Worm (Caenorhabditis elegans) whole organism, young adult: Measurements from ENCODE around the gene C46F2.1.

Source experiments
- B0261.1 ChIP-seq: sonication (generic microtip); optimal IDR thresholded peaks from 2 replicates; lab custom pipeline; 2016; ENCODE audit warnings: mild to moderate bottlenecking, missing genetic modification characterization, moderate library complexity, missing compliant biosample characterization
- B0336.3 ChIP-seq: fragments of 200-800 bp; sonication (Bioruptor generic); IDR thresholded peaks from 2 replicates; pipeline ENCODE4 v1.3.6; 2022; ENCODE audit warnings: missing genetic modification characterization, missing compliant biosample characterization
- D2030.7 ChIP-seq: fragments of 200-800 bp; sonication (Bioruptor generic); IDR thresholded peaks from 2 replicates; pipeline ENCODE4 v1.3.6; 2022; ENCODE audit warnings: missing genetic modification reagents, missing genetic modification characterization, missing compliant biosample characterization
- F22D6.2 ChIP-seq: sonication (generic microtip); optimal IDR thresholded peaks from 2 replicates; lab custom pipeline; 2016; ENCODE audit warnings: mild to moderate bottlenecking, missing genetic modification characterization, missing compliant biosample characterization
- F23B12.7 ChIP-seq: sonication (generic microtip); optimal IDR thresholded peaks from 2 replicates; lab custom pipeline; 2017; ENCODE audit warnings: missing genetic modification characterization, mild to moderate bottlenecking, missing compliant biosample characterization, antibody characterized with exemption, moderate library complexity; ENCODE audit not compliant: insufficient read depth
- F37B4.10 ChIP-seq: fragments of 200-800 bp; sonication (Bioruptor generic); IDR thresholded peaks from 2 replicates; pipeline ENCODE4 v1.3.6; 2022; ENCODE audit warnings: missing genetic modification characterization, missing compliant biosample characterization
- F39B2.1 ChIP-seq: fragments of 200-800 bp; sonication (Bioruptor generic); IDR thresholded peaks from 2 replicates; pipeline ENCODE4 v1.3.6; 2022; ENCODE audit warnings: missing genetic modification reagents, missing genetic modification characterization, missing compliant biosample characterization
- F57C9.4 ChIP-seq: sonication (generic microtip); optimal IDR thresholded peaks from 2 replicates; lab custom pipeline; 2017; ENCODE audit warnings: mild to moderate bottlenecking, missing genetic modification characterization, missing compliant biosample characterization
- T07F8.4 ChIP-seq: sonication (generic microtip); optimal IDR thresholded peaks from 2 replicates; lab custom pipeline; 2016; ENCODE audit warnings: mild to moderate bottlenecking, missing genetic modification characterization, moderate library complexity, missing compliant biosample characterization
- ZK185.1 ChIP-seq: sonication (generic microtip); optimal IDR thresholded peaks from 2 replicates; lab custom pipeline; 2016; ENCODE audit warnings: mild to moderate bottlenecking, missing genetic modification characterization, missing compliant biosample characterization; ENCODE audit not compliant: poor library complexity, severe bottlenecking
- ama-1 ChIP-seq, 3 experiments: fragments of 150-350 bp in 1 of 3; sonication (generic microtip) in 2 of 3; optimal IDR thresholded peaks; 2 replicates each; lab custom pipeline; 2014 to 2018; ENCODE audit warnings: missing biosample characterization in 2 of 3, missing genetic modification characterization in 2 of 3, missing genetic modification reagents in 2 of 3
- athp-1 ChIP-seq: sonication (generic microtip); optimal IDR thresholded peaks from 2 replicates; lab custom pipeline; 2017; ENCODE audit warnings: mild to moderate bottlenecking, missing genetic modification characterization, missing compliant biosample characterization
- attf-6 ChIP-seq: fragments of 200-800 bp; sonication (Bioruptor generic); IDR thresholded peaks from 2 replicates; pipeline ENCODE4 v1.3.6; 2022; ENCODE audit warnings: missing genetic modification reagents, missing genetic modification characterization, missing compliant biosample characterization
- bed-1 ChIP-seq: fragments of 200-800 bp; sonication (Bioruptor generic); IDR thresholded peaks from 2 replicates; pipeline ENCODE4 v1.3.6; 2022; ENCODE audit warnings: missing genetic modification reagents, missing genetic modification characterization, missing compliant biosample characterization
- ceh-91 ChIP-seq: fragments of 200-800 bp; sonication (Bioruptor generic); IDR thresholded peaks from 2 replicates; pipeline ENCODE4 v1.3.6; 2022; ENCODE audit warnings: missing genetic modification reagents, missing genetic modification characterization, missing compliant biosample characterization
- dpl-1 ChIP-seq: fragments of 150-350 bp; optimal IDR thresholded peaks from 2 replicates; lab custom pipeline; 2014; ENCODE audit warnings: missing biosample characterization, missing genetic modification reagents, missing genetic modification characterization
- egrh-3 ChIP-seq: fragments of 200-800 bp; sonication (Bioruptor generic); IDR thresholded peaks from 2 replicates; pipeline ENCODE4 v1.3.6; 2022; ENCODE audit warnings: missing genetic modification reagents, missing genetic modification characterization, missing compliant biosample characterization
- ekl-4 ChIP-seq: fragments of 200-800 bp; sonication (Bioruptor generic); IDR thresholded peaks from 2 replicates; pipeline ENCODE4 v1.3.6; 2022; ENCODE audit warnings: missing genetic modification reagents, missing genetic modification characterization, missing compliant biosample characterization
- fkh-3 ChIP-seq: sonication (generic microtip); optimal IDR thresholded peaks from 2 replicates; lab custom pipeline; 2016; ENCODE audit warnings: mild to moderate bottlenecking, missing genetic modification characterization, missing compliant biosample characterization
- lin-26 ChIP-seq: fragments of 200-800 bp; sonication (Bioruptor generic); IDR thresholded peaks from 2 replicates; pipeline ENCODE4 v1.3.6; 2022; ENCODE audit warnings: missing genetic modification reagents, missing genetic modification characterization, missing compliant biosample characterization
- lsl-1 ChIP-seq: fragments of 200-800 bp; sonication (Bioruptor generic); optimal IDR thresholded peaks from 2 replicates; lab custom pipeline; 2018; ENCODE audit warnings: mild to moderate bottlenecking, missing genetic modification characterization, moderate library complexity, missing compliant biosample characterization
- madf-10 ChIP-seq: sonication (generic microtip); optimal IDR thresholded peaks from 2 replicates; lab custom pipeline; 2016; ENCODE audit warnings: mild to moderate bottlenecking, missing genetic modification characterization, missing compliant biosample characterization
- madf-6 ChIP-seq: fragments of 200-800 bp; sonication (Bioruptor generic); IDR thresholded peaks from 2 replicates; pipeline ENCODE4 v1.3.6; 2022; ENCODE audit warnings: missing genetic modification reagents, missing genetic modification characterization, missing compliant biosample characterization
- mes-4 ChIP-seq: sonication (generic microtip); optimal IDR thresholded peaks from 2 replicates; lab custom pipeline; 2016; ENCODE audit warnings: missing genotype, missing genetic modification characterization, missing compliant biosample characterization
- nfya-2 ChIP-seq: fragments of 200-800 bp; sonication (Bioruptor generic); IDR thresholded peaks from 2 replicates; pipeline ENCODE4 v1.3.6; 2022; ENCODE audit warnings: missing genetic modification reagents, missing genetic modification characterization, missing compliant biosample characterization
- nhr-120 ChIP-seq: fragments of 200-800 bp; sonication (Bioruptor generic); IDR thresholded peaks from 2 replicates; pipeline ENCODE4 v1.3.6; 2022; ENCODE audit warnings: missing genetic modification characterization, missing compliant biosample characterization
- nhr-179 ChIP-seq: sonication (generic microtip); optimal IDR thresholded peaks from 2 replicates; lab custom pipeline; 2016; ENCODE audit warnings: mild to moderate bottlenecking, missing genetic modification characterization, missing compliant biosample characterization
- nhr-80 ChIP-seq: sonication (generic microtip); optimal IDR thresholded peaks from 2 replicates; lab custom pipeline; 2016; ENCODE audit warnings: missing genetic modification characterization, missing compliant biosample characterization
- pha-4 ChIP-seq: fragments of 150-350 bp; sonication (generic microtip); optimal IDR thresholded peaks from 2 replicates; lab custom pipeline; 2014; ENCODE audit warnings: missing biosample characterization, missing genetic modification reagents, missing genetic modification characterization
- rec-8 ChIP-seq, 2 experiments: sonication (generic microtip); optimal IDR thresholded peaks; 2 replicates each; lab custom pipeline; 2016; ENCODE audit warnings: mild to moderate bottlenecking in 2 of 2, missing genetic modification characterization in 2 of 2, missing genetic modification reagents in 2 of 2, missing genotype in 2 of 2, missing biosample characterization in 1 of 2, missing compliant biosample characterization in 1 of 2, moderate library complexity in 1 of 2
- repo-1 ChIP-seq: sonication (generic microtip); optimal IDR thresholded peaks from 2 replicates; lab custom pipeline; 2017; ENCODE audit warnings: mild to moderate bottlenecking, missing genetic modification characterization, missing compliant biosample characterization
- snpc-1.1 ChIP-seq: sonication (generic microtip); optimal IDR thresholded peaks from 2 replicates; lab custom pipeline; 2017; ENCODE audit warnings: missing genetic modification characterization, mild to moderate bottlenecking, missing compliant biosample characterization, antibody characterized with exemption, moderate library complexity, missing genotype, missing genetic modification reagents; ENCODE audit not compliant: insufficient read depth
- sptf-2 ChIP-seq: fragments of 200-800 bp; sonication (Bioruptor generic); optimal IDR thresholded peaks from 2 replicates; lab custom pipeline; 2018; ENCODE audit warnings: mild to moderate bottlenecking, missing genetic modification characterization, missing compliant biosample characterization
- tbx-9 ChIP-seq: sonication (generic microtip); optimal IDR thresholded peaks from 2 replicates; lab custom pipeline; 2016; ENCODE audit warnings: borderline replicate concordance, missing genetic modification characterization, inconsistent platforms, missing compliant biosample characterization
- ztf-28 ChIP-seq: fragments of 200-800 bp; sonication (Bioruptor generic); IDR thresholded peaks from 2 replicates; pipeline ENCODE4 v1.3.6; 2022; ENCODE audit warnings: missing genetic modification reagents, missing genetic modification characterization, missing compliant biosample characterization
- ztf-3 ChIP-seq: fragments of 200-800 bp; sonication (Bioruptor generic); optimal IDR thresholded peaks from 2 replicates; lab custom pipeline; 2018; ENCODE audit warnings: mild to moderate bottlenecking, missing genetic modification characterization, missing compliant biosample characterization

The C46F2.1 gene

DNA sequence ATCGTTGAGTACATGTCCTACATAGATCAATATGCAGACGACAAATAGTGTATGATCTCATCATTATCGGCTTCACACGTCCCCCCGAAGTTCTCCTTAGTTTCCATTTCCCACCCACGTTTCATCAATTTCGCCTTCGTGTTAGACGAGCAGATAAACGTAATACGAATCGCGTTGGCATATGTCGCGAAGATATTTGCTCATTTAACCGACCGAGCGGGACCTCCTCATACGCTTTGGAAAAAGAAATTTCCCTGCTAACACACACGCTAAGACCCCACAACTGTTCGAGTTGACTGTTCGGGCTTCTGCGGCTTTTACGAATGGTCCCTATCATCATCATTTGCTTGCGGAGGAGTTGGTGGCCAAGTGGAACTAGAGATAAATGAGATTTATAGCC is 23.4 kb upstream of the C46F2.1 start:
- TF ChIP-seq snpc-1.1 (tag; lab: Kevin White, UChicago) (no peak), T07F8.4 (tag; lab: Kevin White, UChicago) (no peak), ztf-28 (GFP tag; lab: Robert Waterston, UW) (no peak), ztf-3 (GFP tag; lab: Kevin White, UChicago) (no peak), ZK185.1 (no peak), B0261.1 (no peak), bed-1 (GFP tag; lab: Robert Waterston, UW) (no peak), sptf-2 (GFP tag; lab: Kevin White, UChicago) (no peak), athp-1 (tag; lab: Kevin White, UChicago) (no peak)
- TF ChIP-seq, all 124 proteins: peak for 0

DNA sequence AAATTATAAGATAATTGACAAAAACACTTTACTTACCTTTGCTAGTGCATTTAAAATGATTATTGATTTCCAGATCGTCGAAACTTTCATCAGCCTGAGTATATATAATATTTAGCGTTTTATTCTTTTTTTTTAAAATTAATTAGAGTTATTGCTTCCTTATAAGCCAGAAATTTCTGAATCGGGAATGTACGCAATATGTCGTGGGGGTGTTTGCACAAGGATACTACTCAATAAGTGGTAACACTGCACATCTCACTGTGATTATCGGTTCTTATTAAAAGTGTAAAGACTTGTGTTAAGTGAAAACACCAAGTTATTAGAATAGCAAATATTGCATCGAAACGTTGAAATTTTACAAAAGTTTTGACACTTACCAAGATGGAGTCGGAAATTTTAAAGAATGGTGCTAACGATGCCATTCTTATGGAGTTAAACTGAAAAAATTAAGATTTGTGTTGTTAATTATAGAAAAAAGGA is 20.0 kb upstream of the C46F2.1 start, which contains the start of gene dim-1:
dim-1 (minus strand) TSS at position 430 of the 480 bp plus-strand sequence.
- TF ChIP-seq madf-10 (tag; lab: Kevin White, UChicago) (no peak), F23B12.7 (no peak), lin-26 (no peak), lsl-1 (GFP tag; lab: Kevin White, UChicago) (no peak), repo-1 (tag; lab: Kevin White, UChicago) (no peak), nhr-120 (GFP tag; lab: Robert Waterston, UW) (no peak), F57C9.4 (tag; lab: Kevin White, UChicago) (no peak), ekl-4 (GFP tag; lab: Robert Waterston, UW) (no peak), B0336.3 (GFP tag; lab: Robert Waterston, UW) (no peak), mes-4 (tag; lab: Kevin White, UChicago) (no peak), ceh-91 (GFP tag; lab: Robert Waterston, UW) (no peak), ama-1 (optimal IDR thresholded peaks at IDR 0.05; lab: Kevin White, UChicago) (no peak), ama-1 (GFP tag; optimal IDR thresholded peaks at IDR 0.05; lab: Kevin White, UChicago) (no peak), D2030.7 (GFP tag; lab: Robert Waterston, UW) (no peak), F22D6.2 (tag; lab: Kevin White, UChicago) (no peak), attf-6 (GFP tag; lab: Robert Waterston, UW) (no peak), fkh-3 (no peak), rec-8 (tag; optimal IDR thresholded peaks at IDR 0.05; lab: Kevin White, UChicago) (no peak)

DNA sequence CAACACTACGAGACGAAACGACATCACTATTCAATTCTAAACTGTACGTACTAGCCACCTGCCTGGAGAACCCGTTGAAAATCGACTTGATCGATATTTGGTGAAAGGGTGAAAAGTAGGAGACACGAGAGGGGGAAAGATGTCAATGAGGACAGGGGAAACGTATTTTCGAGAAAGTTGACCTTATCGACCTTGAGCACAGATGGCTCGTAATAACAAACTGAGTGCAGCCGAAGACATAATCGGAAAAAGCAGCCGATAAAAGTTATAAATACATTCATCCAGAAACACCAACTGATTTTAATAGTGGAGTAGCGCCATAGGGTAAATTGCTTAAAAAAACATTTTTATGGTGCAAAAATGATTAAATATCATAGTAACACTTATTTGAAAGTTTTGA is 17.8 kb upstream of the C46F2.1 start:
- TF ChIP-seq nhr-80 (tag; lab: Kevin White, UChicago) (no peak), madf-6 (no peak), F37B4.10 (GFP tag; lab: Robert Waterston, UW) (no peak), dpl-1 (GFP tag; lab: Kevin White, UChicago) (no peak), nhr-179 (tag; lab: Kevin White, UChicago) (no peak), T07F8.4 (tag; lab: Kevin White, UChicago) (no peak), tbx-9 (tag; lab: Kevin White, UChicago) (no peak), F39B2.1 (no peak), pha-4 (tag; lab: Kevin White, UChicago) (no peak)

DNA sequence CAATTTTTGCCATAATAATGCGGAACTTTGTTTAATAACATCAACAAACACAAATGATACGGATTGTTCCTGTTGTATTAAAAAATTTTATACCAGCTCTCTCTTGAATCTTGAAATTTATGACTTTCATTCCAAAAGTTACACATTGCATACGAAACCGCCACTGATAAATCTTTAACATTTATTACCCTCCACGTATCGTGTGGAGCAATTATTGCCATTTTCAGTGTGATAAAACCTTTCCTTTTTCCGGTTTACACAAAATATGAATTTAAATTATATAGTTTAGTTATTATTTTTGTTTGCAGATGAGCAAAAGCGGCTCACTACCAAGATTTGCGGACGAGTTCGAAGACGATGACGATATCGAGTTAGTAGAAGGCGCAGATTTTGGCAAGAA is 17.0 kb upstream of the C46F2.1 start, which contains the start of gene C18A11.3:
C18A11.3 (plus strand) TSS at position 301 of the 400 bp plus-strand sequence.
- TF ChIP-seq egrh-3 (GFP tag; lab: Robert Waterston, UW), result no peak
- TF ChIP-seq nfya-2 (GFP tag; lab: Robert Waterston, UW), result no peak
- no peak for TF ChIP-seq D2030.7 (GFP tag; lab: Robert Waterston, UW)
